Worm (Caenorhabditis elegans) whole organism, L4 larva: Measurements from ENCODE around the gene C25E10.10.

ENCODE experiments used
- F37D6.2 ChIP-seq: sonication (generic microtip); optimal IDR thresholded peaks from 2 replicates; lab custom pipeline; 2016; ENCODE audit warnings: mild to moderate bottlenecking, missing genetic modification characterization, missing compliant biosample characterization
- R02D3.7 ChIP-seq: fragments of 150-350 bp; sonication (generic microtip); optimal IDR thresholded peaks from 3 replicates; lab custom pipeline; 2014; ENCODE audit warnings: missing biosample characterization, missing genetic modification characterization
- T26A8.4 ChIP-seq: fragments of 200-800 bp; sonication (Bioruptor generic); IDR thresholded peaks from 2 replicates; pipeline ENCODE4 v1.3.6; 2022; ENCODE audit warnings: missing genetic modification characterization, missing compliant biosample characterization
- ZK337.2 ChIP-seq: fragments of 200-800 bp; sonication (Bioruptor generic); IDR thresholded peaks from 2 replicates; pipeline ENCODE4 v1.3.6; 2022; ENCODE audit warnings: missing genetic modification reagents, missing genetic modification characterization, missing compliant biosample characterization
- aha-1 ChIP-seq: fragments of 150-350 bp; peaks from one replicate; lab custom pipeline; 2014; ENCODE audit warnings: missing biosample characterization, missing genetic modification characterization
- arid-1 ChIP-seq: fragments of 200-800 bp; sonication (Bioruptor generic); conservative IDR thresholded peaks from 2 replicates; pipeline ENCODE4 v1.3.6; 2022; ENCODE audit warnings: missing genetic modification reagents, missing genetic modification characterization, missing compliant biosample characterization
- ceh-20 ChIP-seq: fragments of 200-800 bp; sonication (Bioruptor generic); IDR thresholded peaks from 2 replicates; pipeline ENCODE4 v1.3.6; 2022; ENCODE audit warnings: missing genetic modification reagents, missing genetic modification characterization, missing compliant biosample characterization
- ceh-32 ChIP-seq: sonication (generic microtip); optimal IDR thresholded peaks from 2 replicates; lab custom pipeline; 2016; ENCODE audit warnings: mild to moderate bottlenecking, missing genetic modification characterization, missing compliant biosample characterization; ENCODE audit not compliant: poor library complexity
- ceh-44 ChIP-seq: fragments of 200-800 bp; sonication (Bioruptor generic); IDR thresholded peaks from 2 replicates; pipeline ENCODE4 v1.3.6; 2022; ENCODE audit warnings: missing genetic modification reagents, missing genetic modification characterization, missing compliant biosample characterization
- ceh-62 ChIP-seq: sonication (generic microtip); optimal IDR thresholded peaks from 2 replicates; lab custom pipeline; 2017; ENCODE audit warnings: missing biosample characterization, missing genetic modification characterization
- cey-2 ChIP-seq: sonication (generic microtip); optimal IDR thresholded peaks from 3 replicates; lab custom pipeline; 2017; ENCODE audit warnings: missing genetic modification characterization, mild to moderate bottlenecking, missing compliant biosample characterization, antibody characterized with exemption, borderline replicate concordance; ENCODE audit not compliant: insufficient read depth
- daf-16 ChIP-seq, 3 experiments: sonication (generic microtip); optimal IDR thresholded peaks; 2 replicates each; lab custom pipeline; 2016 to 2017; ENCODE audit warnings: missing genetic modification characterization in 3 of 3, missing genetic modification reagents in 3 of 3, mild to moderate bottlenecking in 2 of 3, missing compliant biosample characterization in 2 of 3, missing biosample characterization in 1 of 3, moderate library complexity in 1 of 3
- daf-8 ChIP-seq: fragments of 200-800 bp; sonication (Bioruptor generic); IDR thresholded peaks from 2 replicates; pipeline ENCODE4 v1.3.6; 2022; ENCODE audit warnings: missing genetic modification characterization, missing compliant biosample characterization
- dmd-6 ChIP-seq: fragments of 200-800 bp; sonication (Bioruptor generic); IDR thresholded peaks from 2 replicates; pipeline ENCODE4 v1.3.6; 2022; ENCODE audit warnings: missing genetic modification reagents, missing genetic modification characterization, missing compliant biosample characterization
- dmd-8 ChIP-seq: fragments of 200-800 bp; sonication (Bioruptor generic); IDR thresholded peaks from 2 replicates; pipeline ENCODE4 v1.3.6; 2022; ENCODE audit warnings: missing genetic modification characterization, missing compliant biosample characterization
- dpl-1 ChIP-seq: fragments of 150-350 bp; optimal IDR thresholded peaks from 2 replicates; lab custom pipeline; 2014; ENCODE audit warnings: missing biosample characterization, missing genetic modification reagents, missing genetic modification characterization
- dve-1 ChIP-seq: sonication (generic microtip); optimal IDR thresholded peaks from 2 replicates; lab custom pipeline; 2017; ENCODE audit warnings: antibody characterized with exemption, mild to moderate bottlenecking, missing genetic modification characterization, missing compliant biosample characterization; ENCODE audit not compliant: insufficient read depth
- fkh-10 ChIP-seq: fragments of 150-350 bp; optimal IDR thresholded peaks from 2 replicates; lab custom pipeline; 2014; ENCODE audit warnings: missing biosample characterization, missing genetic modification reagents, missing genetic modification characterization
- fos-1 ChIP-seq: fragments of 150-350 bp; optimal IDR thresholded peaks from 2 replicates; lab custom pipeline; 2014; ENCODE audit warnings: missing biosample characterization, missing genetic modification characterization
- gei-8 ChIP-seq: fragments of 200-800 bp; sonication (Bioruptor generic); optimal IDR thresholded peaks from 2 replicates; lab custom pipeline; 2018; ENCODE audit warnings: mild to moderate bottlenecking, missing genetic modification characterization, missing compliant biosample characterization
- hif-1 ChIP-seq, 2 experiments: sonication (generic microtip); optimal IDR thresholded peaks; 2 replicates each; lab custom pipeline; 2016 to 2017; ENCODE audit warnings: missing compliant biosample characterization in 2 of 2, missing genetic modification characterization in 2 of 2, missing genetic modification reagents in 2 of 2, missing genotype in 2 of 2, mild to moderate bottlenecking in 1 of 2
- hlh-30 ChIP-seq: sonication (generic microtip); optimal IDR thresholded peaks from 2 replicates; lab custom pipeline; 2017; ENCODE audit warnings: antibody characterized with exemption, mild to moderate bottlenecking, missing genetic modification characterization, missing compliant biosample characterization; ENCODE audit not compliant: insufficient read depth
- jun-1 ChIP-seq: fragments of 150-350 bp; optimal IDR thresholded peaks from 2 replicates; lab custom pipeline; 2014; ENCODE audit warnings: missing biosample characterization, missing genetic modification reagents, missing genetic modification characterization
- lin-1 ChIP-seq: fragments of 200-800 bp; sonication (Bioruptor generic); IDR thresholded peaks from 2 replicates; pipeline ENCODE4 v1.3.6; 2022; ENCODE audit warnings: missing genetic modification reagents, missing genetic modification characterization, missing compliant biosample characterization
- lin-13 ChIP-seq: fragments of 150-350 bp; optimal IDR thresholded peaks from 2 replicates; lab custom pipeline; 2014; ENCODE audit warnings: missing biosample characterization, missing genetic modification reagents, missing genetic modification characterization
- lin-29 ChIP-seq: fragments of 200-800 bp; sonication (Bioruptor generic); IDR thresholded peaks from 2 replicates; pipeline ENCODE4 v1.3.6; 2022; ENCODE audit warnings: missing genetic modification reagents, missing genetic modification characterization, missing compliant biosample characterization
- lin-38 ChIP-seq: fragments of 200-800 bp; sonication (Bioruptor generic); IDR thresholded peaks from 2 replicates; pipeline ENCODE4 v1.3.6; 2022; ENCODE audit warnings: missing genetic modification reagents, missing genetic modification characterization, missing compliant biosample characterization
- lsy-2 ChIP-seq, 2 experiments: fragments of 150-350 bp in 1 of 2; sonication (generic microtip) in 1 of 2; optimal IDR thresholded peaks; 2 replicates each; lab custom pipeline; 2014 to 2017; ENCODE audit warnings: missing biosample characterization in 2 of 2, missing genetic modification characterization in 2 of 2
- madf-9 ChIP-seq: fragments of 200-800 bp; sonication (Bioruptor generic); conservative IDR thresholded peaks from 2 replicates; pipeline ENCODE4 v1.3.6; 2022; ENCODE audit warnings: missing genetic modification reagents, missing genetic modification characterization, missing compliant biosample characterization
- mep-1 ChIP-seq: fragments of 150-350 bp; sonication (generic microtip); optimal IDR thresholded peaks from 3 replicates; lab custom pipeline; 2014; ENCODE audit warnings: missing biosample characterization, missing genetic modification characterization
- mxl-2 ChIP-seq: fragments of 200-800 bp; sonication (Bioruptor generic); conservative IDR thresholded peaks from 2 replicates; pipeline ENCODE4 v1.3.6; 2022; ENCODE audit warnings: missing genetic modification reagents, missing genetic modification characterization, missing compliant biosample characterization
- mxl-3 ChIP-seq: fragments of 200-800 bp; sonication (Bioruptor generic); optimal IDR thresholded peaks from 2 replicates; lab custom pipeline; 2018; ENCODE audit warnings: mild to moderate bottlenecking, missing genetic modification characterization, missing compliant biosample characterization
- nhr-10 ChIP-seq: fragments of 150-350 bp; optimal IDR thresholded peaks from 2 replicates; lab custom pipeline; 2014; ENCODE audit warnings: missing biosample characterization, missing genetic modification characterization
- nhr-102 ChIP-seq: sonication (generic microtip); optimal IDR thresholded peaks from 2 replicates; lab custom pipeline; 2016; ENCODE audit warnings: mild to moderate bottlenecking, missing genetic modification characterization, moderate library complexity, missing compliant biosample characterization
- nhr-25 ChIP-seq: sonication (generic microtip); optimal IDR thresholded peaks from 2 replicates; lab custom pipeline; 2017; ENCODE audit warnings: missing genetic modification characterization, mild to moderate bottlenecking, missing compliant biosample characterization, antibody characterized with exemption, moderate library complexity, borderline replicate concordance; ENCODE audit not compliant: insufficient read depth
- nhr-28 ChIP-seq: fragments of 150-350 bp; optimal IDR thresholded peaks from 2 replicates; lab custom pipeline; 2014; ENCODE audit warnings: missing biosample characterization, missing genetic modification characterization
- nhr-48 ChIP-seq: sonication (generic microtip); optimal IDR thresholded peaks from 2 replicates; lab custom pipeline; 2016; ENCODE audit warnings: mild to moderate bottlenecking, missing genetic modification characterization, missing compliant biosample characterization
- nhr-6 ChIP-seq: fragments of 150-350 bp; optimal IDR thresholded peaks from 2 replicates; lab custom pipeline; 2014; ENCODE audit warnings: missing biosample characterization, missing genetic modification characterization
- nhr-77 ChIP-seq: fragments of 150-350 bp; optimal IDR thresholded peaks from 2 replicates; lab custom pipeline; 2014; ENCODE audit warnings: missing biosample characterization, missing genetic modification characterization
- spr-1 ChIP-seq: sonication (generic microtip); optimal IDR thresholded peaks from 2 replicates; lab custom pipeline; 2016; ENCODE audit warnings: mild to moderate bottlenecking, missing genetic modification characterization, missing compliant biosample characterization
- unc-62 ChIP-seq, 3 experiments: fragments of 150-350 bp in 1 of 3; sonication (generic microtip); optimal IDR thresholded peaks in 2 of 3; peaks in 1 of 3; 1 replicate in 1 of 3; 2 replicates in 2 of 3; lab custom pipeline; 2014 to 2017; ENCODE audit warnings: missing biosample characterization in 3 of 3, missing genetic modification characterization in 3 of 3, missing genetic modification reagents in 3 of 3, missing genotype in 1 of 3

C25E10.10 gene

DNA sequence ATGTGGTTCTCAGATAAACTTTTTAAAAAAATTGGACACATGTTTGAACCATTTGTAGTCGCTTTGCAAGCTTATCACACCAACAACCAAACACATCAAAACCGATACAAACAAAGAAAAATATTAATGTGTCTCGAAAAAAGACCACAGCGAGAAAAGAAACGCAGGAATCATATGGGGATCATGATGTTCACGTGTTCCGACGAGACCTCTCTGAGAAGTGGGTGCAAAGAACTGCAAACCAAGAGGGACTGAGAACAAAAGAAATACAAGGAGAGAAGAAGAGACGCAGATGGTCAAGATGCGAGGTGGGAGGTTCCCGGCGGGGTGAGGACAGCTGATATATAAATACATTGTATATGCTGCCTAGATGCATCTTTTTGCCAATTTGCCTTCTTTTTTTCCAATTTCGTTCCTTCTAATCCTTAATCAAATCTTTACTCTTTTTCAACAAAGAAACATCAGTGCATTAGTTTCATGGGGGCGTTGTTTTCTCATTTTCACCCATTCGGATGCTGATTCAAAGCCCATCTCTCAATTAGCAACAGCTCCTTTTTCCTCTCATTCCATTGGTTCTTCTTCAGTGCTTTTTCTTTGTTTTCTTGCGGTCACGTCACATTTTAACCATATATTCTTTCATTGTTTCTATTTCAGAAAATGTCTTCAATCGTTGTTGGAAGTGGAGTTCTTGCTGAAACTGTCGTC, 39.6 kb upstream of the C25E10.10 start, which contains the start of gene F21C10.10 (continued):
- TF ChIP-seq arid-1 (0 out of 2 replicates have a peak, but pooled peaks have one; percentile 8), mxl-2 (GFP tag; lab: Robert Waterston, UW) (peak; percentile 98), jun-1 (tag; lab: Kevin White, UChicago) (peak; percentile 59), daf-16 (GFP tag; optimal IDR thresholded peaks at IDR 0.05; lab: Kevin White, UChicago) (peak; percentile 61 to 92), daf-16 (tag; optimal IDR thresholded peaks at IDR 0.05; lab: Kevin White, UChicago) (peak; percentile 91), nhr-28 (tag; lab: Kevin White, UChicago) (peak; percentile 98), hlh-30 (tag; lab: Kevin White, UChicago) (peak; percentile 99), F37D6.2 (tag; lab: Kevin White, UChicago) (no peak), nhr-10 (tag; lab: Kevin White, UChicago) (peak; percentile 85), ceh-20 (peak; percentile 92), T26A8.4 (peak; percentile 66), hif-1 (tag; optimal IDR thresholded peaks at IDR 0.05; lab: Kevin White, UChicago) (peak; percentile 41 to 73), nhr-6 (tag; lab: Kevin White, UChicago) (peak; percentile 50), lin-38 (peak; percentile 45), fkh-10 (GFP tag; lab: Kevin White, UChicago) (no peak), unc-62 (GFP tag; optimal IDR thresholded peaks at IDR 0.05 in 1 of 2; lab: Kevin White, UChicago) (peak in 1 of 2 experiments; percentile 98), unc-62 (tag; optimal IDR thresholded peaks at IDR 0.05; lab: Kevin White, UChicago) (no peak), ceh-62 (no peak), dve-1 (tag; lab: Kevin White, UChicago) (peak; percentile 98), lin-1 (peak; percentile 62; the same call in 1 of the 2 replicates), ceh-32 (tag; lab: Kevin White, UChicago) (no peak), dmd-8 (GFP tag; lab: Robert Waterston, UW) (no peak), fos-1 (tag; lab: Kevin White, UChicago) (no peak), ZK337.2 (GFP tag; lab: Robert Waterston, UW) (no peak), nhr-102 (peak; percentile 93), aha-1 (tag; lab: Kevin White, UChicago) (peak; percentile 99), gei-8 (peak; percentile 98), lin-13 (GFP tag; lab: Kevin White, UChicago) (peak; percentile 50), mxl-3 (peak; percentile 93), cey-2 (tag; lab: Kevin White, UChicago) (peak; percentile 95), nhr-25 (peak; percentile 59), lsy-2 (tag; optimal IDR thresholded peaks at IDR 0.05; lab: Kevin White, UChicago) (peak; percentile 55 to 81), lin-29 (GFP tag; lab: Robert Waterston, UW) (0 out of 2 replicates have a peak, but pooled peaks have one; percentile 55), nhr-48 (tag; lab: Kevin White, UChicago) (peak; percentile 99), ceh-44 (no peak), spr-1 (tag; lab: Kevin White, UChicago) (peak; percentile 78), dpl-1 (GFP tag; lab: Kevin White, UChicago) (peak; percentile 56)

DNA sequence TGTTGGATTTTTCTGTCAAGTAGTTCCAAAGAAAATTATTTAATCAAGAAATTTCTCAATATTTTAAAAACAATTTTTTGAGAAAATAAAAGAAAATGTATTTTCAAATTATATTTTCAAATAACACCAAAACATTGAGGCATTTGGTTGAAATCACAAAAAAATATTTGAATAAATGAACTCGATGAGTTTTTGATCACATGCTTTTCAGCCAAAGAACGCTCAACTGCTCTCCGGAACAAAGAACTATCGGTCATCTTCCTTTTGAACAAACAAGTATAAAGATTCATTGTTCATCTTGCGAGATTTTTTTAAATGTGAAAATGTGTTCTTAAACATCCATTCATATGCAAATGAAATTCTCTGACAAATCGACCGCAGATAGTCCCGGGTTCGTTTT, 38.8 kb upstream of the C25E10.10 start:
- no peak for TF ChIP-seq R02D3.7 (tag; lab: Kevin White, UChicago)
- no peak for TF ChIP-seq fkh-10 (GFP tag; lab: Kevin White, UChicago)
- no peak for TF ChIP-seq madf-9 (GFP tag; lab: Robert Waterston, UW)
- no peak for TF ChIP-seq daf-8
- TF ChIP-seq dve-1 (tag; lab: Kevin White, UChicago), result peak; percentile 39
- TF ChIP-seq mxl-2 (GFP tag; lab: Robert Waterston, UW), result no peak
- peak in 1 of 2 experiments; percentile 12 for TF ChIP-seq unc-62 (GFP tag; optimal IDR thresholded peaks at IDR 0.05 in 1 of 2; lab: Kevin White, UChicago)
- no peak for TF ChIP-seq unc-62 (tag; optimal IDR thresholded peaks at IDR 0.05; lab: Kevin White, UChicago)
- TF ChIP-seq mep-1 (tag; lab: Kevin White, UChicago), result no peak
- TF ChIP-seq nhr-77 (tag; lab: Kevin White, UChicago), result peak; percentile 18
- TF ChIP-seq aha-1 (tag; lab: Kevin White, UChicago), result no peak
- peak; percentile 15; the same call in 1 of the 2 replicates for TF ChIP-seq dmd-6 (GFP tag; lab: Robert Waterston, UW)
- TF ChIP-seq daf-16 (GFP tag; optimal IDR thresholded peaks at IDR 0.05; lab: Kevin White, UChicago), result no peak
- TF ChIP-seq daf-16 (tag; optimal IDR thresholded peaks at IDR 0.05; lab: Kevin White, UChicago), result peak; percentile 50
- no peak for TF ChIP-seq lin-29 (GFP tag; lab: Robert Waterston, UW)
